Fruit fly (Drosophila melanogaster): ENCODE data around the gene CG3448.

DNA sequence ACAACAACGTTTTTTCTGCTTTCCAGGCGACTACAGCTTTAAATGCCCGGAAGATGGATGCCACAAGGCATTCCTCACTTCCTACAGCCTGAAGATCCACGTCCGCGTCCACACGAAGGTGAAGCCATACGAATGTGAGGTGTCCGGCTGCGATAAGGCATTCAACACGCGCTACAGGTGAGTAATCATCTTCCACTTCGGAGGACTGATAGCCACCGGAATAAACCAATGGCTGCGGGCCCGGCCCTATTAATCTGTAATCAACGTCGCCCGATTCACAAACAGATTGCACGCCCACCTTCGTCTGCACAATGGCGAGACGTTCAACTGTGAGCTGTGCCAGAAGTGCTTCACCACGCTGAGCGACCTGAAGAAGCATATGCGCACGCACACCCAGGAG lies 15.5 kb downstream of the CG3448 start:
- TF ChIP-seq usp (GFP tag; optimal IDR thresholded peaks at IDR 0.05) (no peak), CG8478 (optimal IDR thresholded peaks at IDR 0.05) (no peak), pan (optimal IDR thresholded peaks at IDR 0.05) (no peak), Dll (optimal IDR thresholded peaks at IDR 0.05) (no peak)
